Worm (Caenorhabditis elegans) whole organism, mixed stage, embryonic: ENCODE data around the gene C01C4.3.

Experiments used
- ces-1 ChIP-seq: fragments of 150-350 bp; optimal IDR thresholded peaks from 2 replicates; lab custom pipeline; 2014; ENCODE audit warnings: missing biosample characterization, missing genetic modification reagents, missing genetic modification characterization
- elt-1 ChIP-seq: sonication (generic microtip); optimal IDR thresholded peaks from 2 replicates; lab custom pipeline; 2017; ENCODE audit warnings: missing genetic modification characterization, mild to moderate bottlenecking, missing compliant biosample characterization, antibody characterized with exemption, moderate library complexity, borderline replicate concordance; ENCODE audit not compliant: insufficient read depth
- elt-3 ChIP-seq: fragments of 150-350 bp; optimal IDR thresholded peaks from 2 replicates; lab custom pipeline; 2014; ENCODE audit warnings: missing biosample characterization, missing genetic modification characterization
- lsy-2 ChIP-seq: fragments of 150-350 bp; optimal IDR thresholded peaks from 2 replicates; lab custom pipeline; 2014; ENCODE audit warnings: missing biosample characterization, missing genetic modification characterization
- nhr-237 ChIP-seq: fragments of 150-350 bp; optimal IDR thresholded peaks from 2 replicates; lab custom pipeline; 2014; ENCODE audit warnings: missing biosample characterization, missing genetic modification characterization
- nhr-28 ChIP-seq: fragments of 150-350 bp; optimal IDR thresholded peaks from 2 replicates; lab custom pipeline; 2014; ENCODE audit warnings: missing biosample characterization, missing genetic modification characterization
- snpc-4 ChIP-seq: fragments of 150-350 bp; optimal IDR thresholded peaks from 2 replicates; lab custom pipeline; 2014; ENCODE audit warnings: missing biosample characterization, missing genetic modification characterization

DNA sequence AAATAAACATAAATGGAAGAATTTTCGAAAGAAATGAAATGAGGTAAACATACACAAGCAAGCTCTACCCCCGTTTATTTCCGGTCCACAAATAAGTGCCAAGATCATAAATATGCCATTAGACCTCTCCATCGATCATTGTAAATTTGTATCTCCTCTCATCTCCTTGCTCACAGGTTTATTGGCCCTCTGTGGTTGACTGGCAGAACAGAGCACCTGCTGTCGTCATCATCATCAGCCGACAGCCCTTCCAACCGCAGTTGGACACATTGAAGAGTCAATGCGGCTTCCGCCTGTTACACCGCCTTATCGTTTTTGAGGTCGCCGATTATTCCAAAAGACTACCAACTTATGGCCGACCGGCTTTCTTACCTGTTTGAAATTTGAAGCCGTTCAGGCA lies 41.9 kb downstream of the C01C4.3 start:
- TF ChIP-seq lsy-2 (no peak), ces-1 (GFP tag; lab: Kevin White, UChicago) (no peak), nhr-237 (no peak), nhr-28 (no peak), elt-3 (no peak), snpc-4 (no peak), elt-1 (tag; lab: Kevin White, UChicago) (no peak)
